Worm (Caenorhabditis elegans) whole organism, L4/young adult: ENCODE results near the gene C17F4.3.

Experiments
- W03F9.2 ChIP-seq: fragments of 150-350 bp; optimal IDR thresholded peaks from 2 replicates; lab custom pipeline; 2014; ENCODE audit warnings: missing biosample characterization, missing genetic modification characterization
- dao-5 ChIP-seq: sonication (generic microtip); optimal IDR thresholded peaks from 2 replicates; lab custom pipeline; 2016; ENCODE audit warnings: missing genotype, missing genetic modification characterization, moderate library complexity, missing compliant biosample characterization

- TF ChIP-seq dao-5 (tag; lab: Kevin White, UChicago) = no peak
- no peak for TF ChIP-seq W03F9.2
These were observed 7.9 kb downstream of the C17F4.3 start, which contains the start of the genes fbxc-50 and C17F4.2 for ce11 chrII:3248043-3248718.
